Worm (Caenorhabditis elegans): ENCODE results near the gene fbxc-20.

DNA sequence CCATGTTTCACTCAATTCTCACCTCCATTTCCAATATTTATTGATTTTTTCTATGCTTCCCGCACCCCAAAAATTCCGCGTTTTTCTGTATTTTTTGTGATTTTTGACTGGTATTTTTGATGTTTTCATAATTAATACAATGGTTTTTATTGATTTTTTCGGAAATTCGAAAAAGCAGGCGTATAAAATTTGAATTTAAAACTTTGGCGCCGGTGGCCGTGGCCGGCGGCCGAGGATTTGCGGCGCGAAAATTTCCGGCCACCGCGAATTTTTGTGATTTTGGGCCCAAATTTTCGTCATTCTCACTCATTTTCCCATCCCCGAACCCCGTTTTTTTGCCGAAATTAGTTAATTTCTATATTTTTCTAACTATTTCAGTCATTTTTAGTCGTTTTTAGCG is 32.1 kb downstream of the fbxc-20 start:
- TF ChIP-seq ama-1 (optimal IDR thresholded peaks at IDR 0.05), result no peak
- TF ChIP-seq pes-1 (GFP tag; IDR thresholded peaks at IDR 0.05), result peak; percentile 58; the same call in 1 of the 2 replicates
- TF ChIP-seq hmg-4 (GFP tag; optimal IDR thresholded peaks at IDR 0.05), result no peak
- TF ChIP-seq B0310.2 (tag; optimal IDR thresholded peaks at IDR 0.05), result no peak
- no peak for TF ChIP-seq aly-1 (tag; optimal IDR thresholded peaks at IDR 0.05)
- TF ChIP-seq hnd-1 (tag; optimal IDR thresholded peaks at IDR 0.05), result no peak

Measured in whole organism, early embryonic.